Worm (Caenorhabditis elegans): ENCODE results near the gene C18D4.3.

- TF ChIP-seq nhr-23 (tag; optimal IDR thresholded peaks at IDR 0.05) = no peak
- TF ChIP-seq ama-1 (optimal IDR thresholded peaks at IDR 0.05) = no peak
These were observed 47.5 kb downstream of the C18D4.3 start, which contains the start of gene srh-111 for ce11 chrV:17485078-17485477.
